Comparison of ENCODE assay signal across 2 fruit fly cellular contexts in the genomic region with DNA sequence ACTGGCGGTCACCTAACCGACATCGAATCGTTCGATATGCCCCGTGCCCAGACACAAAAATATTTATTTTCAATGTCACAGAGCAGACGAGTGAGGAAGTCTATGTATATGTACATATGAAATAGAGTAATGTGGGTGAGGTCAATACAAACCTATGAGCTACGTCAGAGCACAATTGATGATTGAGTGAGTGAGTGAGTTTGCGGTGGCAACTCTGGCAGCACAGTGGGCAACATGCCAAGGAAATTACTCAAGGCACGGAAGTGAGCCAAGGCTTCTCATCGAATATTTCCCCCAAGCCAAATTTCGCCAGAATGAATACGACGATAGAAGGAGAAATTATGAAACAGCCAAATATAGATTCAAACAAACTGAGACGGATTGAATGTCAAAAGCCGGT.
TF ChIP-seq lines count a peak whose summit lies in the region.

No protein-coding gene starts in this region.

- no peak for TF ChIP-seq CTCF in whole organism, embryonic (GFP tag; optimal IDR thresholded peaks at IDR 0.05; lab: Kevin White, UChicago)

TF ChIP-seq in whole organism, adult, 20 proteins besides CTCF, POLR2A, EP300 and RAD21:
- no peak for TF ChIP-seq CG7045 (GFP tag; optimal IDR thresholded peaks at IDR 0.05; lab: Kevin White, UChicago)
- TF ChIP-seq kay (GFP tag; lab: Kevin White, UChicago; ENCODE audit: borderline replicate concordance), result no peak
- TF ChIP-seq Hr96 (GFP tag; optimal IDR thresholded peaks at IDR 0.05; lab: Kevin White, UChicago), result no peak
- TF ChIP-seq CG14711 (tag; optimal IDR thresholded peaks at IDR 0.05; lab: Kevin White, UChicago), result peak; percentile 89
- TF ChIP-seq CG12768 (GFP tag; optimal IDR thresholded peaks at IDR 0.05; lab: Kevin White, UChicago), result no peak
TF ChIP-seq in whole organism, adult: peak in this region for 1.

TF ChIP-seq in whole organism, embryonic, 481 proteins besides CTCF, POLR2A, EP300 and RAD21:
- no peak for TF ChIP-seq CG3726 (GFP tag; IDR thresholded peaks at IDR 0.05; lab: Robert Waterston, UW)
- no peak for TF ChIP-seq CG7372 (GFP tag; IDR thresholded peaks at IDR 0.05; lab: Robert Waterston, UW)
- no peak for TF ChIP-seq CG10959 (GFP tag; IDR thresholded peaks at IDR 0.05; lab: Robert Waterston, UW)
- TF ChIP-seq CG4820 (GFP tag; optimal IDR thresholded peaks at IDR 0.05; lab: Kevin White, UChicago), result no peak
- TF ChIP-seq usp (GFP tag; optimal IDR thresholded peaks at IDR 0.05; lab: Kevin White, UChicago), result no peak
- no peak for TF ChIP-seq CG15479 (GFP tag; optimal IDR thresholded peaks at IDR 0.05; lab: Kevin White, UChicago)
- no peak for TF ChIP-seq croc (GFP tag; conservative IDR thresholded peaks at IDR 0.05; lab: Robert Waterston, UW)
- no peak for TF ChIP-seq Hr39 (optimal IDR thresholded peaks at IDR 0.05; lab: Kevin White, UChicago)
- TF ChIP-seq CG14965 (GFP tag; optimal IDR thresholded peaks at IDR 0.05; lab: Kevin White, UChicago; ENCODE audit: borderline replicate concordance), result no peak
- TF ChIP-seq z (GFP tag; IDR thresholded peaks at IDR 0.05; lab: Robert Waterston, UW), result peak; percentile 72; the same call in 1 of the 3 replicates
- peak; percentile 36 for TF ChIP-seq ftz-f1 (GFP tag; optimal IDR thresholded peaks at IDR 0.05; lab: Kevin White, UChicago)
- peak; percentile 4 for TF ChIP-seq stwl (tag; optimal IDR thresholded peaks at IDR 0.05; lab: Kevin White, UChicago)
- TF ChIP-seq Dp (GFP tag; optimal IDR thresholded peaks at IDR 0.05; lab: Kevin White, UChicago), result no peak
- TF ChIP-seq CG18011 (GFP tag; optimal IDR thresholded peaks at IDR 0.05; lab: Kevin White, UChicago), result no peak
- no peak for TF ChIP-seq CG13296 (GFP tag; optimal IDR thresholded peaks at IDR 0.05; lab: Kevin White, UChicago)
